Fruit fly (Drosophila melanogaster): Measurements from ENCODE around the gene Tbc1d22.

Tbc1d22 gene

dm6 chr3R:21071943-21072500 lies 30.0 kb upstream of the Tbc1d22 start:
- no peak for TF ChIP-seq CG17801 (GFP tag; optimal IDR thresholded peaks at IDR 0.05; ENCODE audit: partially characterized antibody)

- TF ChIP-seq CG17801 (GFP tag; optimal IDR thresholded peaks at IDR 0.05; ENCODE audit: partially characterized antibody) = no peak
Observed at dm6 chr3R:21073141-21073540, 28.9 kb upstream of the Tbc1d22 start, which contains the start of gene r-l. Gene r-l, minus strand, starts transcription at chr3R:21073319.

DNA sequence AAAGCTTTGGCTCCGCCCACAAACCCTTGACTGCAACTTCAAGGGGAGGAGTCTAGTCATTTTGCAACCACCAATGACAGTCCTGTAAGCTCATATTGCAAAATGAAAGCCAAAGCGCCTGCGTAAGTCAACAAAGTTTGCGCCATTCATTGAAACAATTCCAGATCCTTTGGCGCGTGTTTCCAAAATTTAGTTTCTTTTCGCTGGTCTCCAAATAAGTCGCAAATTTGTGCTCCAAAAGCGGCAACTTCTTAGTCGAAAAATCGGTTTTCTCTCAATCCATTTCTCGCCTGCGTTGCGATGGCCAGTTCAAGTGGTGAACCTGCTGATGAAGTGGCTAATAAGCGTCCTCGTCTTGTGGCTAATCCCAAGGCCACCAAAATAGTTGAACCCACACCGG lies 28.3 kb upstream of the Tbc1d22 start, which contains the start of gene dmrt93B:
dmrt93B (plus strand) TSS at position 301 of the 400 bp plus-strand sequence.
- no peak for TF ChIP-seq CG17801 (GFP tag; optimal IDR thresholded peaks at IDR 0.05; ENCODE audit: partially characterized antibody)

dm6 chr3R:21077577-21077976 lies 24.4 kb upstream of the Tbc1d22 start:
- no peak for TF ChIP-seq CG17801 (GFP tag; optimal IDR thresholded peaks at IDR 0.05; ENCODE audit: partially characterized antibody)

DNA sequence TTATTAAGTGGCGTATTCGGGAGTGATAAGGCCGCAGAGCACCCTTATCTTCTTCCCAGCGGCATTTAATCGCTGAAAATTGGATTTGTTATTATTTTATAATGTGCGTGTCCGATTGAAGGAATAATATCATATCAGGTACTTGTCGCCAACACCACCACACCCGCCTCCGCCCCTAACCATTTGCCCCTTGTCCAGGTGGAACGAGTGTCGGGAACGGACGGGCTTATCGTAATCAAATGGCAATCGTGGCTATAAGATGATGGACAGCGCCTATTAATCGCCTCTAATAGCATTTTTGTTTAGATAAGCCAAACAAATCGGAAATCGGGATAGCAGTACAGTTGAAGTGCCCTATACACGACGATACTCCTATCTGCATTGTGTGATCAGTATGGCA lies 23.8 kb upstream of the Tbc1d22 start:
- no peak for TF ChIP-seq CG17801 (GFP tag; optimal IDR thresholded peaks at IDR 0.05; ENCODE audit: partially characterized antibody)

- no peak for TF ChIP-seq CG17801 (GFP tag; optimal IDR thresholded peaks at IDR 0.05; ENCODE audit: partially characterized antibody)
Observed at dm6 chr3R:21078958-21079357, 23.0 kb upstream of the Tbc1d22 start.

DNA sequence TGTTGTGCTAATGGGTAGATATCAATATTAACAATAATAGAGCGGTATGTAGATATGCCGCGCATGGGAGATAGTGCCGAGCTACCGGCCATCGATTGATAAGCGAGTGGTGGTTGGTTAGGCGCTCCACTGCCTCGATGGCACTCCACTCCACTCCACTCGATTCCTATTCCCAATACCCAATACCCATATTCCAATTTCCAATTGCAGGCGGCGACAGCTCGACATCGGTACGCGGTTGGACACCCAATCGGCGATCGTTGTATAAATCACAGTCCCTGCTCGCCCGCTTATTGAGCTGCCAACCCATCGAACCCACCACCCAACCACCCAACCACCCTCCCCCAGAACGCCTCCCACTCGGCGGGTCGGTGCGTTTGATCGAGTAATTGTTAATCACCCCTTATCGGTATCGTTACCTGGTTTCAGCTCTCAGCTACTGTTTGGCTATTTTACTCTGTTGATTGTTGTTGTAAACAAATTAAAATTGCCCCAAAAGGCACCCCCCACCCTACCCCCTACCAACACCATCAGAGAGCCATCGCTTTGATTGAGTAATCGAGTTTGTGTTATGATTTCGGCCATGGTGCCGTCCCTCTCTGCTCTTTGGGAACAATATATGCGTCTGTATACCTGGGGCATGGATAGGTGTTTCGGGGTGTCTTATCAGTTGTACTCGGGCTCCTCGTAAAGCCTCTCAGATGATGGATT lies 21.0 kb upstream of the Tbc1d22 start, which contains the start of gene HHEX:
HHEX (minus strand) TSS at position 51 of the 711 bp plus-strand sequence.
- no peak for TF ChIP-seq CG17801 (GFP tag; optimal IDR thresholded peaks at IDR 0.05; ENCODE audit: partially characterized antibody)

dm6 chr3R:21084979-21085378 lies 17.0 kb upstream of the Tbc1d22 start:
- no peak for TF ChIP-seq CG17801 (GFP tag; optimal IDR thresholded peaks at IDR 0.05; ENCODE audit: partially characterized antibody)

dm6 chr3R:21089416-21089815 lies 12.6 kb upstream of the Tbc1d22 start:
- TF ChIP-seq CG17801 (GFP tag; optimal IDR thresholded peaks at IDR 0.05; ENCODE audit: partially characterized antibody) = no peak

dm6 chr3R:21090230-21091021 lies 11.6 kb upstream of the Tbc1d22 start:
- no peak for TF ChIP-seq CG17801 (GFP tag; optimal IDR thresholded peaks at IDR 0.05; ENCODE audit: partially characterized antibody)

DNA sequence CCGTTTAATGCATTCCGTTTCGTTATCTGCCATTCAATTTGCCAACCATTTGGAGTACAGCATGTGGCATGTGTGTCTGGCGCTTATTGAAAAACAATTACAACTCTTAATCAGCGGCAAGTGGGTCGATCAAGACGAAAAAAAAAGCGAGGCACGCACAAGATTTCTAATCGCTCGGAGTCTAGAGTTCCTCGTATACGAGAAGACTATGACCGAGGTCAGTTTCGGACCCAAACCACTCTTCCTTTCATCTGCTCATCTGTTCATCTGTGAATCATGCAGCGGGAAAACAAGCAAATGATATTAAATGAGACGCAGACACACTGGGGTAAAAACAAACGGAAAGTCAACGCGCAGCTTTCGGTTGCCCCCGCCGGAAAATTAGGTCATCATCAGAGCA lies 10.5 kb upstream of the Tbc1d22 start:
- TF ChIP-seq CG17801 (GFP tag; optimal IDR thresholded peaks at IDR 0.05; ENCODE audit: partially characterized antibody) = no peak

- TF ChIP-seq CG17801 (GFP tag; optimal IDR thresholded peaks at IDR 0.05; ENCODE audit: partially characterized antibody) = no peak
Observed at dm6 chr3R:21092036-21092435, 10.0 kb upstream of the Tbc1d22 start.

DNA sequence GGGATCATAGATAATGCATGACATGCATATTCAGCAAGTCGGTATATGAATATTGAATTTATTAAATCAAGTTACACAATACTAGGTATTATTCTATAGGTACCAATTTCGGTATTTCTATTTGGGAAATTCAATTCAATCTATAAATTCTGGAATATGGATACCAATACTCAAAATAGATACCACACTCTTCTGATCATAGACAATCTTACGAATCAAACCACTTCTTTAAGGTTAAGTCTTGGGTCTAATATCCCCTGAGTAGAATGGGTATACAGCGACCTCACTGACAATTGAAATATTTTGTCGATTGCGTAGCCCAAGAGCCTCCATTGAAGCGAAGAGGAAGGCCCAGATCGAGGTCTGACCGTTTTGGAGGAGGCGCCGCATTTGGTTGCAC lies 9.2 kb upstream of the Tbc1d22 start:
- no peak for TF ChIP-seq CG17801 (GFP tag; optimal IDR thresholded peaks at IDR 0.05; ENCODE audit: partially characterized antibody)

- TF ChIP-seq CG17801 (GFP tag; optimal IDR thresholded peaks at IDR 0.05; ENCODE audit: partially characterized antibody) = no peak
Observed at dm6 chr3R:21094292-21094691, 7.7 kb upstream of the Tbc1d22 start.

DNA sequence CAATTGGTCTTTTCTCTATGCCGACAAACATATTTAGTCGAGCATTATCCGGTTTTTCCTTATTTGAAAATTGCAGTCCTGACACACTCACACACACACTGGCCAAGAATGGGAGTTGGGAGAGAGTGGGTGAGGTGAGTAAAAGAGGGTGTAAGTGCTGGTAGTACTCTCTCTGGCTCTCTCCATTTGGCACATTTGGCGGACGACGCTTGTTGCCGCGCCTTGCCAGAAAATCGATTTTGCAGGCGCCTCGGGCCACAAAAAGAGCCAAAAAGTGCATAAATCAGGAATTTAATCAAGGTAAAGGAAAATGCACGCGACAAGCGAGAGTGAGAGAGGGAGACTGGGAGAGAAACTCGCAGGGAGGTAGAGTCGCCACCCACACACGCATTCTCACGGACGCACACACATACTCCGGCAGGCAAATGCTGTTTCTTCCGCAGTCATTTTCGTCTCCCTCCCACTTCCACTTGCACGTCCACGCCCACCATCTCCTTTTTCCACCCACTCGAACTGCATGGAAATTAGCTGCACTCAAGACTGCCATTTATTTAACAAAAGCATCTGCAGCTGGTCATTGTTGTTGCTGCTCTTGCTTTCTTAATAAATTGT lies 5.4 kb upstream of the Tbc1d22 start:
- no peak for TF ChIP-seq CG17801 (GFP tag; optimal IDR thresholded peaks at IDR 0.05; ENCODE audit: partially characterized antibody)
